Fruit fly (Drosophila melanogaster): ENCODE data around the gene KaiR1D.

DNA sequence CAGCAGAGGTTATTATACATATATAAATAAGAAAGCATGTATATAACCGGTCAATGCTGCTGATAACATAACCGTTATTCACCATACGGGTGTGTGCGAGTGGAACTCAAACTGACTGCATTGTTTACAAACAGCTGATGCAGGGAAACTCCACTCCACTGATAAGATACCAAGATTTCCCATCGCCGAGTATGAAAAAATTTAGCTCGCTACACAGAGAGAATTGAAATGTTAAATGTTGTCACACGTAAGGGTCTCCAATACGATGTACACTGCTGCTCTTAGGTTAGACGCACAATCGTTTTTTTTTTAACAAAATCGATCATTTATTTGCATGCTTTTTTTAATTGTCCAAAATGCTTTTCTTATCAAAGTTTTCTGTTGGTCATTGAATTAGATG, 32.4 kb downstream of the KaiR1D start:
- no peak for TF ChIP-seq usp (GFP tag; optimal IDR thresholded peaks at IDR 0.05)
- TF ChIP-seq psq (optimal IDR thresholded peaks at IDR 0.05), result no peak

Measured in whole organism.